Worm (Caenorhabditis elegans): ENCODE data around the gene C48D1.1.

C48D1.1 gene

ce11 chrIV:13188959-13189358 lies 8.2 kb downstream of the C48D1.1 start, which contains the start of gene F58D2.4:
F58D2.4 (minus strand) TSS chrIV:13189059.
- TF ChIP-seq cog-1 (tag; optimal IDR thresholded peaks at IDR 0.05) (no peak), flt-1 (GFP tag; IDR thresholded peaks at IDR 0.05) (no peak)

- TF ChIP-seq cog-1 (tag; optimal IDR thresholded peaks at IDR 0.05) (no peak), med-1 (GFP tag; optimal IDR thresholded peaks at IDR 0.05; ENCODE audit: insufficient read depth) (no peak), flt-1 (GFP tag; IDR thresholded peaks at IDR 0.05) (no peak), T22C8.4 (GFP tag; IDR thresholded peaks at IDR 0.05) (no peak), ztf-29 (GFP tag; IDR thresholded peaks at IDR 0.05) (no peak), tab-1 (GFP tag; IDR thresholded peaks at IDR 0.05) (no peak), klf-2 (GFP tag; conservative IDR thresholded peaks at IDR 0.05) (no peak), ztf-23 (GFP tag; IDR thresholded peaks at IDR 0.05) (no peak), ref-1 (GFP tag; conservative IDR thresholded peaks at IDR 0.05) (no peak)
Observed at ce11 chrIV:13180723-13181122, 16.5 kb downstream of the C48D1.1 start, which contains the start of gene F58D2.3. F58D2.3 (minus strand) TSS chrIV:13180823.

ce11 chrIV:13179295-13179694 lies 17.9 kb downstream of the C48D1.1 start, which contains the start of gene lev-1:
lev-1 (minus strand) TSS chrIV:13179395.
- no peak for TF ChIP-seq cog-1 (tag; optimal IDR thresholded peaks at IDR 0.05)
- no peak for TF ChIP-seq ref-1 (GFP tag; conservative IDR thresholded peaks at IDR 0.05)
- TF ChIP-seq med-1 (GFP tag; optimal IDR thresholded peaks at IDR 0.05; ENCODE audit: insufficient read depth), result no peak
- TF ChIP-seq ztf-23 (GFP tag; IDR thresholded peaks at IDR 0.05), result no peak
- TF ChIP-seq klf-2 (GFP tag; conservative IDR thresholded peaks at IDR 0.05), result no peak
- no peak for TF ChIP-seq flt-1 (GFP tag; IDR thresholded peaks at IDR 0.05)
- TF ChIP-seq ztf-29 (GFP tag; IDR thresholded peaks at IDR 0.05), result no peak
- no peak for TF ChIP-seq tab-1 (GFP tag; IDR thresholded peaks at IDR 0.05)
- TF ChIP-seq T22C8.4 (GFP tag; IDR thresholded peaks at IDR 0.05), result no peak

- TF ChIP-seq ztf-29 (GFP tag; IDR thresholded peaks at IDR 0.05) (no peak), klf-2 (GFP tag; conservative IDR thresholded peaks at IDR 0.05) (no peak), med-1 (GFP tag; optimal IDR thresholded peaks at IDR 0.05; ENCODE audit: insufficient read depth) (no peak), ztf-23 (GFP tag; IDR thresholded peaks at IDR 0.05) (no peak), ref-1 (GFP tag; conservative IDR thresholded peaks at IDR 0.05) (no peak), flt-1 (GFP tag; IDR thresholded peaks at IDR 0.05) (no peak), tab-1 (GFP tag; IDR thresholded peaks at IDR 0.05) (no peak), T22C8.4 (GFP tag; IDR thresholded peaks at IDR 0.05) (no peak), cog-1 (tag; optimal IDR thresholded peaks at IDR 0.05) (no peak)
Observed at ce11 chrIV:13173359-13173758, 23.8 kb downstream of the C48D1.1 start.

- no peak for TF ChIP-seq ztf-23 (GFP tag; IDR thresholded peaks at IDR 0.05)
- TF ChIP-seq tab-1 (GFP tag; IDR thresholded peaks at IDR 0.05), result no peak
- no peak for TF ChIP-seq cog-1 (tag; optimal IDR thresholded peaks at IDR 0.05)
- no peak for TF ChIP-seq T22C8.4 (GFP tag; IDR thresholded peaks at IDR 0.05)
- TF ChIP-seq ref-1 (GFP tag; conservative IDR thresholded peaks at IDR 0.05), result no peak
- TF ChIP-seq klf-2 (GFP tag; conservative IDR thresholded peaks at IDR 0.05), result no peak
- no peak for TF ChIP-seq flt-1 (GFP tag; IDR thresholded peaks at IDR 0.05)
- TF ChIP-seq med-1 (GFP tag; optimal IDR thresholded peaks at IDR 0.05; ENCODE audit: insufficient read depth), result no peak
- TF ChIP-seq ztf-29 (GFP tag; IDR thresholded peaks at IDR 0.05), result no peak
Observed at ce11 chrIV:13170241-13170640, 26.9 kb downstream of the C48D1.1 start, which contains the start of gene nas-14. nas-14 (plus strand) TSS chrIV:13170541.

ce11 chrIV:13167534-13167933 lies 29.6 kb downstream of the C48D1.1 start:
- TF ChIP-seq T22C8.4 (GFP tag; IDR thresholded peaks at IDR 0.05), result no peak
- TF ChIP-seq ztf-29 (GFP tag; IDR thresholded peaks at IDR 0.05), result no peak
- TF ChIP-seq flt-1 (GFP tag; IDR thresholded peaks at IDR 0.05), result no peak
- TF ChIP-seq klf-2 (GFP tag; conservative IDR thresholded peaks at IDR 0.05), result no peak
- TF ChIP-seq med-1 (GFP tag; optimal IDR thresholded peaks at IDR 0.05; ENCODE audit: insufficient read depth), result no peak
- no peak for TF ChIP-seq cog-1 (tag; optimal IDR thresholded peaks at IDR 0.05)
- no peak for TF ChIP-seq tab-1 (GFP tag; IDR thresholded peaks at IDR 0.05)
- no peak for TF ChIP-seq ztf-23 (GFP tag; IDR thresholded peaks at IDR 0.05)
- no peak for TF ChIP-seq ref-1 (GFP tag; conservative IDR thresholded peaks at IDR 0.05)

ce11 chrIV:13165181-13165580 lies 32.0 kb downstream of the C48D1.1 start, which contains the start of gene scl-14:
scl-14 (plus strand) TSS chrIV:13165481.
- TF ChIP-seq cog-1 (tag; optimal IDR thresholded peaks at IDR 0.05), result no peak
- no peak for TF ChIP-seq ztf-23 (GFP tag; IDR thresholded peaks at IDR 0.05)
- TF ChIP-seq flt-1 (GFP tag; IDR thresholded peaks at IDR 0.05), result no peak
- TF ChIP-seq T22C8.4 (GFP tag; IDR thresholded peaks at IDR 0.05), result no peak
- TF ChIP-seq ztf-29 (GFP tag; IDR thresholded peaks at IDR 0.05), result no peak
- no peak for TF ChIP-seq tab-1 (GFP tag; IDR thresholded peaks at IDR 0.05)
- no peak for TF ChIP-seq klf-2 (GFP tag; conservative IDR thresholded peaks at IDR 0.05)
- no peak for TF ChIP-seq med-1 (GFP tag; optimal IDR thresholded peaks at IDR 0.05; ENCODE audit: insufficient read depth)
- no peak for TF ChIP-seq ref-1 (GFP tag; conservative IDR thresholded peaks at IDR 0.05)

- TF ChIP-seq med-1 (GFP tag; optimal IDR thresholded peaks at IDR 0.05; ENCODE audit: insufficient read depth) (no peak), cog-1 (tag; optimal IDR thresholded peaks at IDR 0.05) (no peak), ztf-29 (GFP tag; IDR thresholded peaks at IDR 0.05) (no peak), ref-1 (GFP tag; conservative IDR thresholded peaks at IDR 0.05) (no peak), T22C8.4 (GFP tag; IDR thresholded peaks at IDR 0.05) (no peak), flt-1 (GFP tag; IDR thresholded peaks at IDR 0.05) (no peak), ztf-23 (GFP tag; IDR thresholded peaks at IDR 0.05) (no peak), tab-1 (GFP tag; IDR thresholded peaks at IDR 0.05) (no peak), klf-2 (GFP tag; conservative IDR thresholded peaks at IDR 0.05) (no peak)
Observed at ce11 chrIV:13154391-13155283, 42.5 kb downstream of the C48D1.1 start, which contains the start of the genes crld-1 and msh-5. crld-1 (minus strand) TSS chrIV:13154441. msh-5 (plus strand) TSS chrIV:13155233.

ce11 chrIV:13149276-13149675 lies 47.9 kb downstream of the C48D1.1 start, which contains the start of gene nlp-79:
nlp-79 (plus strand) TSS chrIV:13149576.
- TF ChIP-seq flt-1 (GFP tag; IDR thresholded peaks at IDR 0.05) (no peak), klf-2 (GFP tag; conservative IDR thresholded peaks at IDR 0.05) (no peak), tab-1 (GFP tag; IDR thresholded peaks at IDR 0.05) (no peak), ztf-23 (GFP tag; IDR thresholded peaks at IDR 0.05) (no peak), T22C8.4 (GFP tag; IDR thresholded peaks at IDR 0.05) (no peak), ref-1 (GFP tag; conservative IDR thresholded peaks at IDR 0.05) (no peak), med-1 (GFP tag; optimal IDR thresholded peaks at IDR 0.05; ENCODE audit: insufficient read depth) (no peak), cog-1 (tag; optimal IDR thresholded peaks at IDR 0.05) (no peak), ztf-29 (GFP tag; IDR thresholded peaks at IDR 0.05) (no peak)

Measured in whole organism, midembryonic.